Fruit fly (Drosophila melanogaster) whole organism, pupa: ENCODE results near the gene ari-1.

ENCODE experiments used
- CG10348 ChIP-seq: fragments of 200-800 bp; sonication (Bioruptor generic); IDR thresholded peaks from 2 replicates; pipeline ENCODE4 v1.3.6; 2022; ENCODE audit warnings: missing biosample characterization, missing genetic modification characterization
- CG12605 ChIP-seq: fragments of 200-800 bp; sonication (Bioruptor generic); IDR thresholded peaks from 2 replicates; pipeline ENCODE4 v1.3.6; 2022; ENCODE audit warnings: missing biosample characterization, missing genetic modification characterization
- CG13204 ChIP-seq: fragments of 200-800 bp; sonication (Bioruptor generic); optimal IDR thresholded peaks from 2 replicates; lab custom pipeline; 2018; ENCODE audit warnings: missing biosample characterization, mild to moderate bottlenecking, missing genetic modification characterization, moderate library complexity
- CG14655 ChIP-seq: fragments of 200-800 bp; sonication (Bioruptor generic); optimal IDR thresholded peaks from 3 replicates; lab custom pipeline; 2017; ENCODE audit warnings: mild to moderate bottlenecking, missing biosample characterization, missing genetic modification reagents, missing genetic modification characterization
- CG15710 ChIP-seq: fragments of 200-800 bp; sonication (Bioruptor generic); optimal IDR thresholded peaks from 2 replicates; lab custom pipeline; 2018; ENCODE audit warnings: missing biosample characterization, mild to moderate bottlenecking, missing genetic modification characterization, moderate library complexity
- CG17806 ChIP-seq: fragments of 200-800 bp; sonication (Bioruptor generic); optimal IDR thresholded peaks from 2 replicates; lab custom pipeline; 2018; ENCODE audit warnings: missing biosample characterization, mild to moderate bottlenecking, missing genetic modification characterization, moderate library complexity
- CG32121 ChIP-seq: fragments of 200-800 bp; sonication (Bioruptor generic); IDR thresholded peaks from 2 replicates; pipeline ENCODE4 v1.3.6; 2022; ENCODE audit warnings: missing biosample characterization, missing genetic modification characterization
- CG34367 ChIP-seq: fragments of 200-800 bp; sonication (Bioruptor generic); optimal IDR thresholded peaks from 2 replicates; lab custom pipeline; 2018; ENCODE audit warnings: missing biosample characterization, mild to moderate bottlenecking, missing genetic modification characterization
- CG4496 ChIP-seq: fragments of 200-800 bp; sonication (Bioruptor generic); IDR thresholded peaks from 3 replicates; pipeline ENCODE4 v1.3.6; 2022; ENCODE audit warnings: missing biosample characterization, missing genetic modification characterization
- CG8159 ChIP-seq: fragments of 200-800 bp; sonication (Bioruptor generic); optimal IDR thresholded peaks from 3 replicates; lab custom pipeline; 2018; ENCODE audit warnings: missing biosample characterization, mild to moderate bottlenecking, missing genetic modification characterization, moderate library complexity
- CG8301 ChIP-seq: fragments of 200-800 bp; sonication (Bioruptor generic); optimal IDR thresholded peaks from 2 replicates; lab custom pipeline; 2018; ENCODE audit warnings: missing biosample characterization, mild to moderate bottlenecking, missing genetic modification characterization
- CG9948 ChIP-seq: fragments of 200-800 bp; sonication (Bioruptor generic); optimal IDR thresholded peaks from 2 replicates; lab custom pipeline; 2018; ENCODE audit warnings: missing biosample characterization, mild to moderate bottlenecking, missing genetic modification characterization, moderate library complexity
- D1 ChIP-seq: fragments of 200-800 bp; sonication (Bioruptor generic); optimal IDR thresholded peaks from 2 replicates; lab custom pipeline; 2018; ENCODE audit warnings: missing biosample characterization, mild to moderate bottlenecking, missing genetic modification characterization, moderate library complexity
- EcR ChIP-seq: fragments of 200-800 bp; sonication (Bioruptor generic); optimal IDR thresholded peaks from 3 replicates; lab custom pipeline; 2019; ENCODE audit warnings: missing biosample characterization, missing genetic modification characterization, mild to moderate bottlenecking, moderate library complexity, missing genetic modification reagents
- Ets98B ChIP-seq: fragments of 200-800 bp; sonication (Bioruptor generic); IDR thresholded peaks from 2 replicates; pipeline ENCODE4 v1.3.6; 2022; ENCODE audit warnings: missing biosample characterization, missing genetic modification characterization
- Pif1A ChIP-seq: fragments of 200-800 bp; sonication (Bioruptor generic); optimal IDR thresholded peaks from 3 replicates; lab custom pipeline; 2016; ENCODE audit warnings: missing biosample characterization, missing genetic modification characterization
- Pif1B ChIP-seq: fragments of 200-800 bp; sonication (Bioruptor generic); optimal IDR thresholded peaks from 3 replicates; lab custom pipeline; 2016; ENCODE audit warnings: missing biosample characterization, missing genetic modification characterization
- Snoo ChIP-seq: fragments of 200-800 bp; sonication (Bioruptor generic); optimal IDR thresholded peaks from 3 replicates; lab custom pipeline; 2017; ENCODE audit warnings: missing biosample characterization, mild to moderate bottlenecking, missing genetic modification characterization, inconsistent platforms
- fd96Ca ChIP-seq: fragments of 200-800 bp; sonication (Bioruptor generic); IDR thresholded peaks from 3 replicates; pipeline ENCODE4 v1.3.6; 2022; ENCODE audit warnings: missing biosample characterization, missing genetic modification characterization
- gl ChIP-seq: fragments of 200-800 bp; sonication (Bioruptor generic); optimal IDR thresholded peaks from 2 replicates; lab custom pipeline; 2018; ENCODE audit warnings: missing biosample characterization, mild to moderate bottlenecking, missing genetic modification characterization
- rn ChIP-seq: fragments of 200-800 bp; sonication (Bioruptor generic); IDR thresholded peaks from 2 replicates; pipeline ENCODE4 v1.3.6; 2022; ENCODE audit warnings: missing biosample characterization, missing genetic modification characterization

The ari-1 gene

dm6 chrX:18116811-18117383 is 20.7 kb downstream of the ari-1 start, which contains the start of gene wupA:
Gene wupA, minus strand, starts transcription at chrX:18116922.
- TF ChIP-seq CG15710 (tag; lab: Kevin White, UChicago) (no peak), Ets98B (GFP tag; lab: Robert Waterston, UW) (no peak), Snoo (tag; lab: Kevin White, UChicago) (no peak), CG14655 (GFP tag; lab: Kevin White, UChicago) (no peak), CG8301 (tag; lab: Kevin White, UChicago) (no peak), CG10348 (GFP tag; lab: Robert Waterston, UW) (no peak), Pif1B (GFP tag; lab: Kevin White, UChicago) (no peak), CG8159 (tag; lab: Kevin White, UChicago) (no peak), CG12605 (no peak), CG13204 (no peak), gl (no peak), fd96Ca (GFP tag; lab: Robert Waterston, UW) (no peak), rn (GFP tag; lab: Robert Waterston, UW) (no peak), CG34367 (tag; lab: Kevin White, UChicago) (no peak), CG4496 (GFP tag; lab: Robert Waterston, UW) (no peak), EcR (no peak), CG32121 (GFP tag; lab: Robert Waterston, UW) (no peak), D1 (tag; lab: Kevin White, UChicago) (no peak), Pif1A (GFP tag; lab: Kevin White, UChicago) (no peak), CG9948 (tag; lab: Kevin White, UChicago) (no peak)

- no peak for TF ChIP-seq CG13204
- no peak for TF ChIP-seq CG12605
- no peak for TF ChIP-seq CG10348 (GFP tag; lab: Robert Waterston, UW)
- TF ChIP-seq CG8301 (tag; lab: Kevin White, UChicago) = no peak
- no peak for TF ChIP-seq Pif1B (GFP tag; lab: Kevin White, UChicago)
- TF ChIP-seq CG32121 (GFP tag; lab: Robert Waterston, UW) = no peak
- no peak for TF ChIP-seq gl
- no peak for TF ChIP-seq Pif1A (GFP tag; lab: Kevin White, UChicago)
- TF ChIP-seq D1 (tag; lab: Kevin White, UChicago) = no peak
- TF ChIP-seq CG34367 (tag; lab: Kevin White, UChicago) = no peak
- TF ChIP-seq CG15710 (tag; lab: Kevin White, UChicago) = no peak
- no peak for TF ChIP-seq CG9948 (tag; lab: Kevin White, UChicago)
- no peak for TF ChIP-seq CG4496 (GFP tag; lab: Robert Waterston, UW)
- TF ChIP-seq CG14655 (GFP tag; lab: Kevin White, UChicago) = no peak
- no peak for TF ChIP-seq Ets98B (GFP tag; lab: Robert Waterston, UW)
- TF ChIP-seq Snoo (tag; lab: Kevin White, UChicago) = no peak
These were observed 22.8 kb downstream of the ari-1 start for dm6 chrX:18114770-18115169.

- TF ChIP-seq CG9948 (tag; lab: Kevin White, UChicago) = no peak
- TF ChIP-seq Pif1B (GFP tag; lab: Kevin White, UChicago) = no peak
- no peak for TF ChIP-seq CG14655 (GFP tag; lab: Kevin White, UChicago)
These were observed 28.9 kb downstream of the ari-1 start for dm6 chrX:18108676-18109075.

dm6 chrX:18106686-18107085 is 30.9 kb downstream of the ari-1 start:
- no peak for TF ChIP-seq CG32121 (GFP tag; lab: Robert Waterston, UW)
- TF ChIP-seq CG15710 (tag; lab: Kevin White, UChicago) = no peak
- TF ChIP-seq CG8159 (tag; lab: Kevin White, UChicago) = no peak
- no peak for TF ChIP-seq CG8301 (tag; lab: Kevin White, UChicago)
- TF ChIP-seq CG14655 (GFP tag; lab: Kevin White, UChicago) = no peak
- TF ChIP-seq CG12605 = no peak
- TF ChIP-seq D1 (tag; lab: Kevin White, UChicago) = no peak
- no peak for TF ChIP-seq CG10348 (GFP tag; lab: Robert Waterston, UW)
- no peak for TF ChIP-seq rn (GFP tag; lab: Robert Waterston, UW)
- no peak for TF ChIP-seq CG17806 (tag; lab: Kevin White, UChicago)
- no peak for TF ChIP-seq Pif1B (GFP tag; lab: Kevin White, UChicago)
- no peak for TF ChIP-seq gl
- no peak for TF ChIP-seq Ets98B (GFP tag; lab: Robert Waterston, UW)
- TF ChIP-seq CG34367 (tag; lab: Kevin White, UChicago) = no peak
- TF ChIP-seq Pif1A (GFP tag; lab: Kevin White, UChicago) = no peak
- no peak for TF ChIP-seq CG13204

- TF ChIP-seq rn (GFP tag; lab: Robert Waterston, UW) = no peak
- TF ChIP-seq gl = no peak
- no peak for TF ChIP-seq CG4496 (GFP tag; lab: Robert Waterston, UW)
- TF ChIP-seq CG13204 = no peak
These were observed 34.2 kb downstream of the ari-1 start, which contains the start of gene CG7135 for dm6 chrX:18103353-18103752. Gene CG7135, plus strand, starts transcription at chrX:18103653.

- no peak for TF ChIP-seq CG34367 (tag; lab: Kevin White, UChicago)
- no peak for TF ChIP-seq CG17806 (tag; lab: Kevin White, UChicago)
- no peak for TF ChIP-seq Pif1A (GFP tag; lab: Kevin White, UChicago)
- TF ChIP-seq rn (GFP tag; lab: Robert Waterston, UW) = no peak
These were observed 35.8 kb downstream of the ari-1 start, which contains the start of gene Taf8 for dm6 chrX:18101778-18102177. Gene Taf8, plus strand, starts transcription at chrX:18101970.
